Worm (Caenorhabditis elegans): ENCODE data around the gene Y48D7A.1.

- TF ChIP-seq T22C8.4 (GFP tag; IDR thresholded peaks at IDR 0.05): no peak
- no peak for TF ChIP-seq tab-1 (GFP tag; IDR thresholded peaks at IDR 0.05)
- no peak for TF ChIP-seq med-1 (GFP tag; optimal IDR thresholded peaks at IDR 0.05; ENCODE audit: insufficient read depth)
- TF ChIP-seq ref-1 (GFP tag; conservative IDR thresholded peaks at IDR 0.05): no peak
- TF ChIP-seq ztf-23 (GFP tag; IDR thresholded peaks at IDR 0.05): no peak
- no peak for TF ChIP-seq flt-1 (GFP tag; IDR thresholded peaks at IDR 0.05)
- no peak for TF ChIP-seq klf-2 (GFP tag; conservative IDR thresholded peaks at IDR 0.05)
Measured at ce11 chrX:3009190-3009589, at the start of gene Y48D7A.1.

All from whole organism, midembryonic.